Worm (Caenorhabditis elegans) whole organism, late embryonic: Measurements from ENCODE around the gene lips-6.

Source experiments
- ceh-22 ChIP-seq: sonication (generic microtip); optimal IDR thresholded peaks from 2 replicates; lab custom pipeline; 2017; ENCODE audit warnings: missing biosample characterization, missing genetic modification characterization
- che-1 ChIP-seq: sonication (generic microtip); optimal IDR thresholded peaks from 2 replicates; lab custom pipeline; 2016; ENCODE audit warnings: mild to moderate bottlenecking, missing genetic modification characterization, missing compliant biosample characterization
- elt-2 ChIP-seq: sonication (generic microtip); optimal IDR thresholded peaks from 2 replicates; lab custom pipeline; 2016; ENCODE audit warnings: missing genetic modification reagents, missing genetic modification characterization, missing compliant biosample characterization
- pros-1 ChIP-seq: fragments of 150-350 bp; optimal IDR thresholded peaks from 2 replicates; lab custom pipeline; 2014; ENCODE audit warnings: missing biosample characterization, missing genetic modification reagents, missing genetic modification characterization
- unc-86 ChIP-seq: sonication (generic microtip); optimal IDR thresholded peaks from 2 replicates; lab custom pipeline; 2016; ENCODE audit warnings: missing genetic modification characterization, missing compliant biosample characterization

DNA sequence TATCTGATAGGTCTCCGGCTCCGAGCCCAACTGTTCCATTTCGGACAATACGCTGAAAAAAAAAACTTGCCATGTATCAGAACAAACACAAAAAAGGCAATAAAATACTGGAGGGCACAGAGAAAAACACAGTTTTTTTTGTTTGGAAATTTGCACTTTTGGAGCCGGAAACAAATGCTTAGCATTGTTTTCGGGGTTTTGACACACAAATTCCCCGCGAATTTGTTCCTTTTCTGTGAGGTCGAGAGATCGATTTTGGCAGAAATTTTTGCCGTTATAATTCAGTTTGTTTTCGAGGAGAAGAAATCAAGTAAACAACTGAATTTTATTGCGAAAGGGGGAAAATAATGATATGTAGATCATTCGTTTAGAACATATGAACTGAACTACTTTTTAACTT lies 41.1 kb upstream of the lips-6 start, which contains the start of gene K08E4.2:
- TF ChIP-seq elt-2 (no peak), unc-86 (tag; lab: Kevin White, UChicago) (no peak), pros-1 (tag; lab: Kevin White, UChicago) (no peak), ceh-22 (tag; lab: Kevin White, UChicago) (no peak), che-1 (tag; lab: Kevin White, UChicago) (no peak)
